Worm (Caenorhabditis elegans): Measurements from ENCODE around the gene F28H7.8.

DNA sequence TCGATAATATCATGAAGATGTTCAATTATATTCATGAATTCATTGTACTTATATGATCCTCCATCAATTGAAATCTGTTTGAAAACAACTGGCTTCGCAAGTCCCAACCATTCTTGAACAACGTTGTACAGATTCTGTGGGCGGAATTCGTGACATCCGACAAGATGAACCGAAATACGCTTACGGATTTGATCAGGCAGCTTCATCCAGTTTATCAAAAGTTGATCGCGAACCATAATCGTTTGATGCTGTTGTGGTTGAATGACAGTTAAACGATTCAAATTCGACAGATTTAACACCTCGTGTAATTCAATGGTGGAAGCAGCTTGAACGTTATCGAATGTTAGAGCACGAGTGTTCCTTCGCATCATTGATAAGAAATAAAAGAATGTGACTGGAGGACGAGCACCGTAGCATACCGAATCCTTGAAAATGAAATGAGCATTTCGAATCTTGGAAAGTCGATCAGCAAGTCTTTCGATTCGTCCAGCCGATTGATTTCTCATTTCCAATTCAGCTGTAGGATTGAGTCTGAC, 45.0 kb upstream of the F28H7.8 start:
- TF ChIP-seq tbx-11 (GFP tag; IDR thresholded peaks at IDR 0.05) (no peak), tbx-37 (GFP tag; conservative IDR thresholded peaks at IDR 0.05) (no peak), ama-1 (optimal IDR thresholded peaks at IDR 0.05) (no peak), F13C5.2 (tag; optimal IDR thresholded peaks at IDR 0.05) (no peak), hnd-1 (tag; optimal IDR thresholded peaks at IDR 0.05) (no peak), ceh-13 (GFP tag; optimal IDR thresholded peaks at IDR 0.05) (no peak), aly-1 (tag; optimal IDR thresholded peaks at IDR 0.05) (no peak), flt-1 (GFP tag; IDR thresholded peaks at IDR 0.05) (no peak), hmg-4 (GFP tag; optimal IDR thresholded peaks at IDR 0.05) (no peak), scrt-1 (GFP tag; IDR thresholded peaks at IDR 0.05) (no peak), sea-1 (GFP tag; conservative IDR thresholded peaks at IDR 0.05) (no peak), ceh-36 (tag; optimal IDR thresholded peaks at IDR 0.05) (no peak), tra-4 (tag; optimal IDR thresholded peaks at IDR 0.05) (no peak)
